Worm (Caenorhabditis elegans): ENCODE data around the gene F53A2.9.

F53A2.9 gene

ce11 chrIII:13333754-13334153 lies 25.4 kb downstream of the F53A2.9 start, which contains the start of gene sdz-20:
Gene sdz-20 (plus strand): TSS chrIII:13334054.
- no peak for TF ChIP-seq unc-62 (GFP tag; optimal IDR thresholded peaks at IDR 0.05)

- no peak for TF ChIP-seq unc-62 (GFP tag; optimal IDR thresholded peaks at IDR 0.05)
Measured at ce11 chrIII:13328911-13329310, 30.2 kb downstream of the F53A2.9 start.

ce11 chrIII:13324739-13325138 lies 34.4 kb downstream of the F53A2.9 start, which contains the start of gene F53A2.1:
Gene F53A2.1 (minus strand): TSS chrIII:13324839.
- no peak for TF ChIP-seq unc-62 (GFP tag; optimal IDR thresholded peaks at IDR 0.05)

ce11 chrIII:13322578-13322977 lies 36.6 kb downstream of the F53A2.9 start, which contains the start of gene F53A2.11:
Gene F53A2.11 (minus strand): TSS chrIII:13322678.
- TF ChIP-seq unc-62 (GFP tag; optimal IDR thresholded peaks at IDR 0.05) = no peak

ce11 chrIII:13317383-13317911 lies 41.7 kb downstream of the F53A2.9 start:
- TF ChIP-seq unc-62 (GFP tag; optimal IDR thresholded peaks at IDR 0.05) = no peak

ce11 chrIII:13316935-13317334 lies 42.2 kb downstream of the F53A2.9 start:
- TF ChIP-seq unc-62 (GFP tag; optimal IDR thresholded peaks at IDR 0.05) = no peak

- TF ChIP-seq unc-62 (GFP tag; optimal IDR thresholded peaks at IDR 0.05) = no peak
Measured at ce11 chrIII:13315071-13315470, 44.1 kb downstream of the F53A2.9 start, which contains the start of gene dph-7. Gene dph-7 (plus strand): TSS chrIII:13315123.

ce11 chrIII:13314636-13315035 lies 44.5 kb downstream of the F53A2.9 start:
- no peak for TF ChIP-seq unc-62 (GFP tag; optimal IDR thresholded peaks at IDR 0.05)

- TF ChIP-seq unc-62 (GFP tag; optimal IDR thresholded peaks at IDR 0.05) = no peak
Measured at ce11 chrIII:13313788-13314187, 45.4 kb downstream of the F53A2.9 start, which contains the start of gene Y43F4B.10. Gene Y43F4B.10 (plus strand): TSS chrIII:13314068.

- TF ChIP-seq unc-62 (GFP tag; optimal IDR thresholded peaks at IDR 0.05) = no peak
Measured at ce11 chrIII:13310552-13310951, 48.6 kb downstream of the F53A2.9 start.

ce11 chrIII:13307107-13307506 lies 52.0 kb downstream of the F53A2.9 start, which contains the start of the genes klp-19 and slc-36.1:
Gene klp-19 (minus strand): TSS chrIII:13307259.
Gene slc-36.1 (plus strand): TSS chrIII:13307502.
- TF ChIP-seq unc-62 (GFP tag; optimal IDR thresholded peaks at IDR 0.05) = no peak
